Worm (Caenorhabditis elegans) whole organism, L3 larva: ENCODE results near the gene T22G5.1.

Experiments
- daf-12 ChIP-seq: fragments of 150-350 bp; optimal IDR thresholded peaks from 2 replicates; lab custom pipeline; 2014; ENCODE audit warnings: missing biosample characterization, missing genetic modification reagents, missing genetic modification characterization
- elt-3 ChIP-seq, 3 experiments: fragments of 150-350 bp in 1 of 3; sonication (generic microtip) in 2 of 3; optimal IDR thresholded peaks; 2 replicates in 2 of 3; 4 replicates in 1 of 3; lab custom pipeline; 2014 to 2017; ENCODE audit warnings: missing biosample characterization in 3 of 3, missing genetic modification characterization in 3 of 3
- fos-1 ChIP-seq: fragments of 150-350 bp; optimal IDR thresholded peaks from 2 replicates; lab custom pipeline; 2014; ENCODE audit warnings: missing biosample characterization, missing genetic modification characterization
- lin-39 ChIP-seq: fragments of 150-350 bp; optimal IDR thresholded peaks from 2 replicates; lab custom pipeline; 2018; ENCODE audit warnings: missing biosample characterization, missing genetic modification reagents, missing genetic modification characterization
- mdl-1 ChIP-seq: fragments of 150-350 bp; optimal IDR thresholded peaks from 2 replicates; lab custom pipeline; 2014; ENCODE audit warnings: missing biosample characterization, missing genetic modification characterization
- nhr-11 ChIP-seq: fragments of 150-350 bp; optimal IDR thresholded peaks from 2 replicates; lab custom pipeline; 2014; ENCODE audit warnings: missing biosample characterization, missing genetic modification characterization
- nhr-12 ChIP-seq: fragments of 150-350 bp; optimal IDR thresholded peaks from 2 replicates; lab custom pipeline; 2014; ENCODE audit warnings: missing biosample characterization, missing genetic modification characterization
- nhr-23 ChIP-seq: fragments of 150-350 bp; optimal IDR thresholded peaks from 2 replicates; lab custom pipeline; 2014; ENCODE audit warnings: missing biosample characterization, missing genetic modification reagents, missing genetic modification characterization
- nhr-43 ChIP-seq: sonication (generic microtip); optimal IDR thresholded peaks from 2 replicates; lab custom pipeline; 2016; ENCODE audit warnings: mild to moderate bottlenecking, missing genetic modification characterization, missing compliant biosample characterization; ENCODE audit not compliant: poor library complexity, severe bottlenecking
- pha-4 ChIP-seq: fragments of 150-350 bp; optimal IDR thresholded peaks from 2 replicates; lab custom pipeline; 2014; ENCODE audit warnings: missing biosample characterization, missing genetic modification reagents, missing genetic modification characterization
- pqm-1 ChIP-seq: fragments of 150-350 bp; optimal IDR thresholded peaks from 2 replicates; lab custom pipeline; 2017; ENCODE audit warnings: missing biosample characterization, missing genetic modification characterization, inconsistent platforms
- snpc-4 ChIP-seq: fragments of 150-350 bp; optimal IDR thresholded peaks from 2 replicates; lab custom pipeline; 2014; ENCODE audit warnings: missing biosample characterization, missing genetic modification characterization
- unc-39 ChIP-seq: sonication (generic microtip); optimal IDR thresholded peaks from 4 replicates; lab custom pipeline; 2017; ENCODE audit warnings: missing biosample characterization, missing genetic modification characterization
- unc-62 ChIP-seq: fragments of 150-350 bp; sonication (generic microtip); optimal IDR thresholded peaks from 4 replicates; lab custom pipeline; 2014; ENCODE audit warnings: missing biosample characterization, missing genetic modification reagents, missing genetic modification characterization

- no peak for TF ChIP-seq unc-62
- no peak for TF ChIP-seq lin-39
- TF ChIP-seq nhr-43: no peak
- no peak for TF ChIP-seq nhr-23 (tag; lab: Kevin White, UChicago)
- TF ChIP-seq pha-4 (tag; lab: Kevin White, UChicago): no peak
- TF ChIP-seq nhr-12 (tag; lab: Kevin White, UChicago): no peak
- TF ChIP-seq snpc-4 (tag; lab: Kevin White, UChicago): no peak
- TF ChIP-seq mdl-1 (tag; lab: Kevin White, UChicago): no peak
- TF ChIP-seq elt-3 (tag; optimal IDR thresholded peaks at IDR 0.05; lab: Kevin White, UChicago): no peak
- TF ChIP-seq unc-39 (tag; lab: Kevin White, UChicago): no peak
- TF ChIP-seq nhr-11: no peak
- TF ChIP-seq daf-12 (tag; lab: Kevin White, UChicago): no peak
- TF ChIP-seq fos-1 (tag; lab: Kevin White, UChicago): no peak
- peak; percentile 80 for TF ChIP-seq pqm-1
Measured at ce11 chrV:13891489-13891888, 14.9 kb downstream of the T22G5.1 start.
